Fruit fly (Drosophila melanogaster) Kc167 (cell line): ENCODE results near the gene CG16779.

Experiments used
- Myc ChIP-seq: fragments of >200 bp; optimal IDR thresholded peaks from 2 replicates; lab custom pipeline; 2017; ENCODE audit warnings: missing external identifiers
- Sin3A ChIP-seq: fragments of >200 bp; optimal IDR thresholded peaks from 2 replicates; lab custom pipeline; 2018; ENCODE audit warnings: missing external identifiers
- h ChIP-seq: fragments of >200 bp; optimal IDR thresholded peaks from 3 replicates; lab custom pipeline; 2018; ENCODE audit warnings: missing external identifiers
- insv ChIP-seq: fragments of >200 bp; optimal IDR thresholded peaks from 3 replicates; lab custom pipeline; 2018; ENCODE audit warnings: missing external identifiers
- psq ChIP-seq: fragments of >200 bp; optimal IDR thresholded peaks from 2 replicates; lab custom pipeline; 2017; ENCODE audit warnings: missing external identifiers
- ttk ChIP-seq: sonication (Bioruptor generic); optimal IDR thresholded peaks from 2 replicates; lab custom pipeline; 2017; ENCODE audit warnings: missing external identifiers

DNA sequence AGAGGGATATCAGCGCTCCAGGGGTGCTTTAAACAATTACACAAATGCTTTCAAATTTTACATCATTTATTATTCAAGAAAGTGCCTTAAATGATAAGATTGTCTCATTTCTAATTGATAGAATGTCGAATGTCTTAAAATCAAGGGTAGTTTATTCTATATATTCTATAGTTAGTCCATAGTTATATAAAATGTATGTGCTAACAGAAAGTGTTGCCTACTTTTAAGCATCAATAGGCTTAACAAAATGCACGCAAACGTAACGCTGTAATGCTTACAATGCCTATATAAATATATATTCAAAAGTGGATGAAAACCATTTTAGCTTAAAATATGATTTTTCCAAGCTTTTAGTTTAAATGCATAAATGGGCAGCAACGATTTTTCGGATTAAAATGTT lies 5.5 kb downstream of the CG16779 start:
- TF ChIP-seq ttk (lab: Kevin White, UChicago), result no peak
- TF ChIP-seq Myc (lab: Kevin White, UChicago), result no peak
- TF ChIP-seq psq (lab: Kevin White, UChicago), result no peak
- no peak for TF ChIP-seq insv (lab: Kevin White, UChicago)
- no peak for TF ChIP-seq Sin3A (lab: Kevin White, UChicago)
- TF ChIP-seq h (lab: Kevin White, UChicago), result no peak
